Fruit fly (Drosophila melanogaster): Measurements from ENCODE around the gene CG13786.

CG13786 gene

DNA sequence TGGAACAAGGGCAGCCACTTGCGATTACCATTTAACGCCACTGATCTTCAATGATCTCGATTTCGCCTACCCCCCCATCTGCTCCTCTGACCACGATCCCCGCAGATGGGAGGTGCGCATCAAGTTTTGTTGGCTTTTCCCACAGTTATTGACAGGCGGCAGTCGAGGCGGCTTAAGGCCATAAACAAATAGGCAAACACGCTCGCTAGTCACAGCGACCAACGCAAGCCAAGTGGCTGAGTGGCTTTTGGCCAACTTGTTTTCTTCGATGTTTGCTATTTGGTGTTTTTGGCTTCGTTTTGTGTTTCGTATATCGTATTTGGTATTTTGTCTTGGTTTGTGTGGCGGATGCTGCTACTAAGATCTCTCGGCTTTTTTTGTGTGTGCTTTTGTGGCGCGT, 48.7 kb upstream of the CG13786 start (continued):
- TF ChIP-seq tna (GFP tag; IDR thresholded peaks at IDR 0.05; ENCODE audit: partially characterized antibody) (no peak), CG6813 (GFP tag; optimal IDR thresholded peaks at IDR 0.05) (no peak), CG1647 (GFP tag; optimal IDR thresholded peaks at IDR 0.05) (no peak), NFAT (GFP tag; IDR thresholded peaks at IDR 0.05) (no peak), CG14441 (GFP tag; IDR thresholded peaks at IDR 0.05) (no peak), CG17359 (tag; optimal IDR thresholded peaks at IDR 0.05) (peak; percentile 15), Med (GFP tag) (peak; percentile 65), Xrp1 (GFP tag; IDR thresholded peaks at IDR 0.05) (no peak), al (GFP tag; IDR thresholded peaks at IDR 0.05) (no peak), sug (tag; optimal IDR thresholded peaks at IDR 0.05) (no peak), nerfin-2 (GFP tag; IDR thresholded peaks at IDR 0.05; ENCODE audit: partially characterized antibody) (no peak), lab (GFP tag; optimal IDR thresholded peaks at IDR 0.05) (peak; percentile 18), bsh (GFP tag; optimal IDR thresholded peaks at IDR 0.05) (no peak), CG6175 (GFP tag; IDR thresholded peaks at IDR 0.05) (0 out of 3 replicates have a peak, but pooled peaks have one; percentile 43), ci (GFP tag; IDR thresholded peaks at IDR 0.05) (0 out of 3 replicates have a peak, but pooled peaks have one; percentile 46), Doc2 (GFP tag; IDR thresholded peaks at IDR 0.05) (no peak), CG9932 (GFP tag; IDR thresholded peaks at IDR 0.05) (0 out of 2 replicates have a peak, but pooled peaks have one; percentile 21), CG31365 (tag; optimal IDR thresholded peaks at IDR 0.05) (no peak), Ets65A (GFP tag) (no peak), CG30403 (GFP tag; optimal IDR thresholded peaks at IDR 0.05) (no peak), sna (GFP tag; IDR thresholded peaks at IDR 0.05; ENCODE audit: partially characterized antibody) (no peak), nerfin-1 (tag; optimal IDR thresholded peaks at IDR 0.05) (no peak), CG15601 (tag; optimal IDR thresholded peaks at IDR 0.05) (no peak), CG16813 (GFP tag; IDR thresholded peaks at IDR 0.05; ENCODE audit: partially characterized antibody) (no peak), CG3163 (GFP tag; optimal IDR thresholded peaks at IDR 0.05) (no peak), sob (GFP tag; IDR thresholded peaks at IDR 0.05) (0 out of 2 replicates have a peak, but pooled peaks have one; percentile 21), bab2 (GFP tag; optimal IDR thresholded peaks at IDR 0.05) (no peak), Chrac-16 (GFP tag; optimal IDR thresholded peaks at IDR 0.05) (no peak), Lim3 (GFP tag; IDR thresholded peaks at IDR 0.05) (no peak), slbo (GFP tag; IDR thresholded peaks at IDR 0.05) (0 out of 2 replicates have a peak, but pooled peaks have one; percentile 6), otp (GFP tag; IDR thresholded peaks at IDR 0.05) (peak; percentile 59; the same call in 1 of the 3 replicates), wdn (GFP tag; IDR thresholded peaks at IDR 0.05) (no peak), Hr51 (GFP tag; optimal IDR thresholded peaks at IDR 0.05) (no peak), Nf-YC (tag; optimal IDR thresholded peaks at IDR 0.05) (peak; percentile 5), CrebB (tag; optimal IDR thresholded peaks at IDR 0.05) (no peak), maf-S (GFP tag; optimal IDR thresholded peaks at IDR 0.05) (no peak), tin (GFP tag; optimal IDR thresholded peaks at IDR 0.05) (no peak), CG18011 (GFP tag; optimal IDR thresholded peaks at IDR 0.05) (no peak), B-H2 (GFP tag; optimal IDR thresholded peaks at IDR 0.05) (no peak), vfl (GFP tag; optimal IDR thresholded peaks at IDR 0.05) (no peak), CG12769 (tag; optimal IDR thresholded peaks at IDR 0.05) (peak; percentile 10), CG5180 (GFP tag; optimal IDR thresholded peaks at IDR 0.05) (no peak), CG11398 (GFP tag; optimal IDR thresholded peaks at IDR 0.05) (no peak), gce (GFP tag; IDR thresholded peaks at IDR 0.05) (0 out of 3 replicates have a peak, but pooled peaks have one; percentile 28), dysf (GFP tag; IDR thresholded peaks at IDR 0.05) (peak; percentile 31; the same call in 1 of the 3 replicates), crol (GFP tag; IDR thresholded peaks at IDR 0.05) (no peak), fd3F (GFP tag; optimal IDR thresholded peaks at IDR 0.05) (no peak), BEAF-32 (GFP tag; optimal IDR thresholded peaks at IDR 0.05) (no peak), Taf1 (GFP tag; IDR thresholded peaks at IDR 0.05) (no peak), tup (GFP tag; optimal IDR thresholded peaks at IDR 0.05) (no peak)
